Fruit fly (Drosophila melanogaster): ENCODE measurements around the gene CG4080.

Gene CG4080

dm6 chr3L:9397156-9397555, 1.9 kb downstream of the CG4080 start:
- TF ChIP-seq HmgZ (tag; optimal IDR thresholded peaks at IDR 0.05) = peak; percentile 44
- TF ChIP-seq Adf1 (GFP tag; IDR thresholded peaks at IDR 0.05) = no peak; the same call in 1 of the 2 replicates
- TF ChIP-seq ATbp (GFP tag; optimal IDR thresholded peaks at IDR 0.05) = peak; percentile 72
- TF ChIP-seq Ets65A (GFP tag) = no peak
- no peak for TF ChIP-seq btn (GFP tag; optimal IDR thresholded peaks at IDR 0.05)
- TF ChIP-seq B-H1 (GFP tag; IDR thresholded peaks at IDR 0.05) = peak; percentile 15; the same call in 1 of the 3 replicates
- TF ChIP-seq gce (GFP tag; IDR thresholded peaks at IDR 0.05) = no peak
- TF ChIP-seq prd (optimal IDR thresholded peaks at IDR 0.05) = no peak
- no peak for TF ChIP-seq prd (GFP tag; IDR thresholded peaks at IDR 0.05)
- no peak for TF ChIP-seq ssp (GFP tag; IDR thresholded peaks at IDR 0.05)
- TF ChIP-seq CG7556 (GFP tag; optimal IDR thresholded peaks at IDR 0.05) = peak; percentile 67
- peak; percentile 41 for TF ChIP-seq repo (GFP tag; optimal IDR thresholded peaks at IDR 0.05)
- peak; percentile 59 for TF ChIP-seq D19B (GFP tag; optimal IDR thresholded peaks at IDR 0.05)
- TF ChIP-seq CG12744 (GFP tag; optimal IDR thresholded peaks at IDR 0.05) = peak; percentile 20
- no peak for TF ChIP-seq CG3163 (GFP tag; optimal IDR thresholded peaks at IDR 0.05)
- TF ChIP-seq CG8359 (GFP tag; optimal IDR thresholded peaks at IDR 0.05; ENCODE audit: borderline replicate concordance) = peak; percentile 56
- TF ChIP-seq CG9817 (tag; optimal IDR thresholded peaks at IDR 0.05) = peak; percentile 35
- peak; percentile 36 for TF ChIP-seq tup (GFP tag; optimal IDR thresholded peaks at IDR 0.05)
- peak; percentile 80 for TF ChIP-seq org-1 (GFP tag; optimal IDR thresholded peaks at IDR 0.05)
- TF ChIP-seq CG6683 (GFP tag; optimal IDR thresholded peaks at IDR 0.05) = peak; percentile 81
- no peak for TF ChIP-seq CkIIα-i1 (GFP tag; IDR thresholded peaks at IDR 0.05)
- TF ChIP-seq Tbp (GFP tag; optimal IDR thresholded peaks at IDR 0.05) = no peak
- TF ChIP-seq Hr51 (GFP tag; optimal IDR thresholded peaks at IDR 0.05) = peak in 1 of 2 experiments; percentile 30
- TF ChIP-seq CG18764 (GFP tag; optimal IDR thresholded peaks at IDR 0.05) = peak; percentile 48
- TF ChIP-seq CG9797 (GFP tag; optimal IDR thresholded peaks at IDR 0.05) = peak; percentile 1
- TF ChIP-seq CG14860 (GFP tag; IDR thresholded peaks at IDR 0.05; ENCODE audit: partially characterized antibody) = no peak
- peak; percentile 3 for TF ChIP-seq Hand (GFP tag; optimal IDR thresholded peaks at IDR 0.05)
- TF ChIP-seq mam (GFP tag; optimal IDR thresholded peaks at IDR 0.05) = peak; percentile 68
- TF ChIP-seq CG7271 (tag; optimal IDR thresholded peaks at IDR 0.05) = peak; percentile 28
- TF ChIP-seq Dbx (GFP tag; IDR thresholded peaks at IDR 0.05) = peak; percentile 83; the same call in 2 of the 3 replicates
- peak; percentile 47 for TF ChIP-seq CG2712 (tag; optimal IDR thresholded peaks at IDR 0.05)
- no peak for TF ChIP-seq CG6654 (GFP tag; optimal IDR thresholded peaks at IDR 0.05)
- TF ChIP-seq Med (GFP tag) = peak; percentile 92
- peak; percentile 36 for TF ChIP-seq CG17385 (GFP tag; optimal IDR thresholded peaks at IDR 0.05)
- TF ChIP-seq Six4 (GFP tag; optimal IDR thresholded peaks at IDR 0.05) = no peak
- peak; percentile 66 for TF ChIP-seq CG10209 (GFP tag; optimal IDR thresholded peaks at IDR 0.05)
- peak; percentile 75 for TF ChIP-seq CG33213 (GFP tag; optimal IDR thresholded peaks at IDR 0.05)
- no peak for TF ChIP-seq sim (GFP tag; IDR thresholded peaks at IDR 0.05)
- no peak for TF ChIP-seq pan (optimal IDR thresholded peaks at IDR 0.05)
- TF ChIP-seq pan (GFP tag; optimal IDR thresholded peaks at IDR 0.05 in 1 of 2, IDR thresholded peaks at IDR 0.05 in 1 of 2) = peak in 1 of 2 experiments; percentile 36
- peak; percentile 18 for TF ChIP-seq pzg (GFP tag; optimal IDR thresholded peaks at IDR 0.05)
- peak; percentile 2 for TF ChIP-seq Kr (GFP tag; optimal IDR thresholded peaks at IDR 0.05)
- peak; percentile 82 for TF ChIP-seq nau (GFP tag; optimal IDR thresholded peaks at IDR 0.05)
- TF ChIP-seq exex (tag; optimal IDR thresholded peaks at IDR 0.05) = peak; percentile 79
- TF ChIP-seq unpg (GFP tag; optimal IDR thresholded peaks at IDR 0.05) = peak; percentile 45
- peak; percentile 41 for TF ChIP-seq CG11398 (GFP tag; optimal IDR thresholded peaks at IDR 0.05)
- TF ChIP-seq cas (GFP tag; IDR thresholded peaks at IDR 0.05) = peak; percentile 64; the same call in 1 of the 2 replicates
- TF ChIP-seq lbe (GFP tag; optimal IDR thresholded peaks at IDR 0.05) = peak; percentile 16
- peak; percentile 33; the same call in 1 of the 2 replicates for TF ChIP-seq rib (GFP tag; IDR thresholded peaks at IDR 0.05)
- peak; percentile 42 for TF ChIP-seq CG33557 (GFP tag; optimal IDR thresholded peaks at IDR 0.05)
- no peak for TF ChIP-seq jumu (GFP tag; optimal IDR thresholded peaks at IDR 0.05)

Data from whole organism, embryonic.